Fruit fly (Drosophila melanogaster) whole organism, embryonic: Measurements from ENCODE around the gene His3.3A.
A peak's percentile ranks its signal among the peaks of the same experiment; 100 is the strongest.

Experiments
- BEAF-32 ChIP-seq: fragments of 200-800 bp; sonication (Bioruptor generic); optimal IDR thresholded peaks from 3 replicates; lab custom pipeline; 2017; ENCODE audit warnings: missing biosample characterization, missing genetic modification characterization, mild to moderate bottlenecking, moderate library complexity, missing genetic modification reagents
- Bdp1 ChIP-seq: fragments of 200-800 bp; sonication (Bioruptor generic); optimal IDR thresholded peaks from 3 replicates; lab custom pipeline; 2016; ENCODE audit warnings: missing biosample characterization, missing genetic modification characterization
- Bgb ChIP-seq: fragments of 200-800 bp; sonication (Bioruptor generic); IDR thresholded peaks from 2 replicates; pipeline ENCODE4 v1.3.6; 2022; ENCODE audit warnings: missing biosample characterization, missing genetic modification characterization; ENCODE audit not compliant: partially characterized antibody
- CG10274 ChIP-seq: fragments of 200-800 bp; sonication (Bioruptor generic); optimal IDR thresholded peaks from 3 replicates; lab custom pipeline; 2017; ENCODE audit warnings: missing biosample characterization, mild to moderate bottlenecking, missing genetic modification characterization
- CG10959 ChIP-seq: fragments of 200-800 bp; sonication (Bioruptor generic); IDR thresholded peaks from 2 replicates; pipeline ENCODE4 v1.3.6; 2022; ENCODE audit warnings: missing biosample characterization, missing genetic modification characterization
- CG11093 ChIP-seq: fragments of 200-800 bp; sonication (Bioruptor generic); IDR thresholded peaks from 3 replicates; pipeline ENCODE4 v1.3.6; 2022; ENCODE audit warnings: missing biosample characterization, missing genetic modification characterization
- CG1233 ChIP-seq: fragments of 200-800 bp; sonication (Bioruptor generic); optimal IDR thresholded peaks from 4 replicates; lab custom pipeline; 2018; ENCODE audit warnings: missing biosample characterization, mild to moderate bottlenecking, missing genetic modification characterization
- CG14014 ChIP-seq: fragments of 200-800 bp; sonication (Bioruptor generic); IDR thresholded peaks from 2 replicates; pipeline ENCODE4 v1.3.6; 2022; ENCODE audit warnings: missing biosample characterization, missing genetic modification characterization
- CG14441 ChIP-seq: fragments of 200-800 bp; sonication (Bioruptor generic); IDR thresholded peaks from 2 replicates; pipeline ENCODE4 v1.3.6; 2022; ENCODE audit warnings: missing biosample characterization, missing genetic modification characterization
- CG15269 ChIP-seq: fragments of 200-800 bp; sonication (Bioruptor generic); optimal IDR thresholded peaks from 2 replicates; lab custom pipeline; 2018; ENCODE audit warnings: missing biosample characterization, mild to moderate bottlenecking, missing genetic modification characterization, moderate library complexity
- CG17912 ChIP-seq: fragments of 200-800 bp; sonication (Bioruptor generic); optimal IDR thresholded peaks from 2 replicates; lab custom pipeline; 2018; ENCODE audit warnings: missing biosample characterization, mild to moderate bottlenecking, missing genetic modification characterization
- CG18011 ChIP-seq: fragments of 200-800 bp; sonication (Bioruptor generic); optimal IDR thresholded peaks from 2 replicates; lab custom pipeline; 2017; ENCODE audit warnings: missing biosample characterization, missing genetic modification characterization, mild to moderate bottlenecking, moderate library complexity, missing genotype
- CG2875 ChIP-seq: fragments of 200-800 bp; sonication (Bioruptor generic); optimal IDR thresholded peaks from 2 replicates; lab custom pipeline; 2017; ENCODE audit warnings: missing biosample characterization, mild to moderate bottlenecking, missing genetic modification characterization, missing genetic modification reagents
- CG30020 ChIP-seq: fragments of 200-800 bp; optimal IDR thresholded peaks from 2 replicates; lab custom pipeline; 2019; ENCODE audit warnings: missing biosample characterization, mild to moderate bottlenecking, missing genetic modification characterization, moderate library complexity
- CG32532 ChIP-seq: fragments of 200-800 bp; sonication (Bioruptor generic); IDR thresholded peaks from 2 replicates; pipeline ENCODE4 v1.3.6; 2022; ENCODE audit warnings: missing biosample characterization, missing genetic modification characterization
- CG4707 ChIP-seq: fragments of 200-800 bp; sonication (Bioruptor generic); optimal IDR thresholded peaks from 2 replicates; lab custom pipeline; 2018; ENCODE audit warnings: missing biosample characterization, mild to moderate bottlenecking, missing genetic modification characterization, moderate library complexity
- CG5245 ChIP-seq: fragments of 200-800 bp; sonication (Bioruptor generic); optimal IDR thresholded peaks from 3 replicates; lab custom pipeline; 2016; ENCODE audit warnings: missing biosample characterization, missing genetic modification characterization
- CG7271 ChIP-seq: fragments of 200-800 bp; sonication (Bioruptor generic); optimal IDR thresholded peaks from 2 replicates; lab custom pipeline; 2018; ENCODE audit warnings: missing biosample characterization, mild to moderate bottlenecking, missing genetic modification characterization, moderate library complexity
- CG7839 ChIP-seq: fragments of 200-800 bp; sonication (Bioruptor generic); optimal IDR thresholded peaks from 3 replicates; lab custom pipeline; 2018; ENCODE audit warnings: missing biosample characterization, mild to moderate bottlenecking, missing genetic modification characterization, moderate library complexity
- CG8924 ChIP-seq: fragments of 200-800 bp; optimal IDR thresholded peaks from 3 replicates; lab custom pipeline; 2019; ENCODE audit warnings: missing biosample characterization, mild to moderate bottlenecking, missing genetic modification characterization, moderate library complexity
- E2f1 ChIP-seq: fragments of 200-800 bp; sonication (Bioruptor generic); IDR thresholded peaks from 2 replicates; pipeline ENCODE4 v1.3.6; 2022; ENCODE audit warnings: missing biosample characterization, missing genetic modification characterization
- ERR ChIP-seq: fragments of 200-800 bp; sonication (Bioruptor generic); optimal IDR thresholded peaks from 2 replicates; lab custom pipeline; 2016; ENCODE audit warnings: missing biosample characterization, missing genetic modification characterization
- GATAe ChIP-seq: fragments of 200-800 bp; sonication (Bioruptor generic); conservative IDR thresholded peaks from 2 replicates; pipeline ENCODE4 v1.3.6; 2022; ENCODE audit warnings: missing biosample characterization, missing genetic modification characterization
- Oli ChIP-seq: fragments of 200-800 bp; sonication (Bioruptor generic); optimal IDR thresholded peaks from 2 replicates; lab custom pipeline; 2018; ENCODE audit warnings: missing biosample characterization, mild to moderate bottlenecking, missing genetic modification characterization, moderate library complexity
- Poxn ChIP-seq: fragments of 200-800 bp; sonication (Bioruptor generic); IDR thresholded peaks from 2 replicates; pipeline ENCODE4 v1.3.6; 2022; ENCODE audit warnings: missing biosample characterization, missing genetic modification characterization
- Sox102F ChIP-seq: fragments of 200-800 bp; sonication (Bioruptor generic); optimal IDR thresholded peaks from 2 replicates; lab custom pipeline; 2018; ENCODE audit warnings: missing biosample characterization, mild to moderate bottlenecking, missing genetic modification characterization, moderate library complexity
- Sry-β ChIP-seq: fragments of 200-800 bp; sonication (Bioruptor generic); optimal IDR thresholded peaks from 2 replicates; lab custom pipeline; 2018; ENCODE audit warnings: missing biosample characterization, mild to moderate bottlenecking, missing genetic modification characterization, moderate library complexity
- amos ChIP-seq: fragments of 200-800 bp; sonication (Bioruptor generic); IDR thresholded peaks from 2 replicates; pipeline ENCODE4 v1.3.6; 2022; ENCODE audit warnings: missing biosample characterization, missing genetic modification characterization; ENCODE audit not compliant: partially characterized antibody
- ara ChIP-seq: fragments of 200-800 bp; sonication (Bioruptor generic); IDR thresholded peaks from 2 replicates; pipeline ENCODE4 v1.3.6; 2022; ENCODE audit warnings: missing biosample characterization, missing genetic modification characterization
- chif ChIP-seq, 2 experiments: fragments of 200-800 bp; sonication (Bioruptor generic); optimal IDR thresholded peaks; 3 replicates each; lab custom pipeline; 2016; ENCODE audit warnings: missing biosample characterization in 2 of 2, missing genetic modification characterization in 2 of 2
- dimm ChIP-seq: fragments of 200-800 bp; sonication (Bioruptor generic); IDR thresholded peaks from 2 replicates; pipeline ENCODE4 v1.3.6; 2022; ENCODE audit warnings: missing biosample characterization, missing genetic modification characterization
- dmrt11E ChIP-seq: fragments of 200-800 bp; sonication (Bioruptor generic); optimal IDR thresholded peaks from 3 replicates; lab custom pipeline; 2018; ENCODE audit warnings: missing biosample characterization, mild to moderate bottlenecking, missing genetic modification characterization, moderate library complexity
- esg ChIP-seq: fragments of 200-800 bp; sonication (Bioruptor generic); conservative IDR thresholded peaks from 2 replicates; pipeline ENCODE4 v1.3.6; 2022; ENCODE audit warnings: missing biosample characterization, missing genetic modification characterization
- gfzf ChIP-seq: fragments of 200-800 bp; sonication (Bioruptor generic); optimal IDR thresholded peaks from 2 replicates; lab custom pipeline; 2016; ENCODE audit warnings: missing biosample characterization, mild to moderate bottlenecking, missing genetic modification characterization, moderate library complexity
- hbn ChIP-seq: fragments of 200-800 bp; sonication (Bioruptor generic); IDR thresholded peaks from 2 replicates; pipeline ENCODE4 v1.3.6; 2022; ENCODE audit warnings: missing biosample characterization, missing genetic modification characterization; ENCODE audit not compliant: partially characterized antibody
- insv ChIP-seq, 2 experiments: fragments of 200-800 bp; sonication (Bioruptor generic); optimal IDR thresholded peaks; 3 replicates each; lab custom pipeline; 2016 to 2018; ENCODE audit warnings: missing biosample characterization in 2 of 2, missing genetic modification characterization in 2 of 2
- ken ChIP-seq: fragments of 200-800 bp; sonication (Bioruptor generic); IDR thresholded peaks from 3 replicates; pipeline ENCODE4 v1.3.6; 2022; ENCODE audit warnings: missing biosample characterization, missing genetic modification characterization
- klu ChIP-seq: fragments of 200-800 bp; sonication (Bioruptor generic); IDR thresholded peaks from 2 replicates; pipeline ENCODE4 v1.3.6; 2022; ENCODE audit warnings: missing biosample characterization, missing genetic modification characterization
- lbe ChIP-seq: fragments of 200-800 bp; sonication (Bioruptor generic); optimal IDR thresholded peaks from 2 replicates; lab custom pipeline; 2016; ENCODE audit warnings: missing biosample characterization, mild to moderate bottlenecking, missing genetic modification characterization
- luna ChIP-seq: fragments of 200-800 bp; sonication (Bioruptor generic); optimal IDR thresholded peaks from 2 replicates; lab custom pipeline; 2016; ENCODE audit warnings: missing biosample characterization, missing genetic modification characterization
- mirr ChIP-seq: fragments of 200-800 bp; sonication (Bioruptor generic); optimal IDR thresholded peaks from 3 replicates; lab custom pipeline; 2018; ENCODE audit warnings: missing biosample characterization, mild to moderate bottlenecking, missing genetic modification characterization
- onecut ChIP-seq: fragments of 200-800 bp; sonication (Bioruptor generic); IDR thresholded peaks from 2 replicates; pipeline ENCODE4 v1.3.6; 2022; ENCODE audit warnings: missing biosample characterization, missing genetic modification characterization
- prd ChIP-seq, 3 experiments: fragments of >200 bp in 2 of 3; fragments of 200-800 bp in 1 of 3; sonication (Bioruptor generic) in 1 of 3; optimal IDR thresholded peaks in 2 of 3; IDR thresholded peaks in 1 of 3; 2 replicates in 2 of 3; 3 replicates in 1 of 3; pipeline versions ENCODE4 v1.3.6 to Lab custom; 2017 to 2022; ENCODE audit warnings: missing biosample characterization in 1 of 3, missing genetic modification characterization in 1 of 3
- rib ChIP-seq: fragments of 200-800 bp; sonication (Bioruptor generic); IDR thresholded peaks from 2 replicates; pipeline ENCODE4 v1.3.6; 2022; ENCODE audit warnings: missing biosample characterization, missing genetic modification characterization
- slp2 ChIP-seq: fragments of 200-800 bp; sonication (Bioruptor generic); optimal IDR thresholded peaks from 2 replicates; lab custom pipeline; 2016; ENCODE audit warnings: missing biosample characterization, missing genetic modification characterization
- sob ChIP-seq: fragments of 200-800 bp; sonication (Bioruptor generic); IDR thresholded peaks from 2 replicates; pipeline ENCODE4 v1.3.6; 2022; ENCODE audit warnings: missing biosample characterization, missing genetic modification characterization
- stc ChIP-seq: fragments of 200-800 bp; sonication (Bioruptor generic); IDR thresholded peaks from 2 replicates; pipeline ENCODE4 v1.3.6; 2022; ENCODE audit warnings: missing biosample characterization, missing genetic modification characterization
- tll ChIP-seq, 2 experiments: fragments of 200-800 bp in 1 of 2; fragments of >200 bp in 1 of 2; sonication (Bioruptor generic) in 1 of 2; optimal IDR thresholded peaks; 2 replicates each; lab custom pipeline; 2017 to 2019; ENCODE audit warnings: missing biosample characterization in 2 of 2, missing genetic modification characterization in 2 of 2, mild to moderate bottlenecking in 1 of 2, moderate library complexity in 1 of 2
- zen ChIP-seq: fragments of 200-800 bp; sonication (Bioruptor generic); optimal IDR thresholded peaks from 3 replicates; lab custom pipeline; 2018; ENCODE audit warnings: missing biosample characterization, mild to moderate bottlenecking, missing genetic modification characterization, moderate library complexity

Gene His3.3A

dm6 chr2L:5060952-5061478, 6.2 kb downstream of the His3.3A start (continued):
- TF ChIP-seq CG10274 (GFP tag; lab: Kevin White, UChicago): peak; percentile 15
- peak; percentile 67 for TF ChIP-seq Sox102F (GFP tag; lab: Kevin White, UChicago)
- TF ChIP-seq CG5245 (GFP tag; lab: Kevin White, UChicago): peak; percentile 44
- 0 out of 3 replicates have a peak, but pooled peaks have one; percentile 32 for TF ChIP-seq CG11093 (GFP tag; lab: Robert Waterston, UW)
- peak; percentile 40 for TF ChIP-seq CG2875 (GFP tag; lab: Kevin White, UChicago)
- TF ChIP-seq Bdp1 (GFP tag; lab: Kevin White, UChicago): peak; percentile 32
- no peak for TF ChIP-seq Sry-β (GFP tag; lab: Kevin White, UChicago)
- peak; percentile 80 for TF ChIP-seq CG7839 (tag; lab: Kevin White, UChicago)
- peak; percentile 55 for TF ChIP-seq dimm
- no peak for TF ChIP-seq CG30020
- TF ChIP-seq GATAe (GFP tag; lab: Robert Waterston, UW): no peak; the same call in 1 of the 2 replicates
- TF ChIP-seq tll (GFP tag; optimal IDR thresholded peaks at IDR 0.05; lab: Kevin White, UChicago): no peak
- peak in 1 of 2 experiments; percentile 25 for TF ChIP-seq insv (GFP tag; optimal IDR thresholded peaks at IDR 0.05; lab: Kevin White, UChicago)
- no peak for TF ChIP-seq zen (tag; lab: Kevin White, UChicago)
- peak; percentile 47 for TF ChIP-seq ERR (GFP tag; lab: Kevin White, UChicago)
- peak; percentile 63 for TF ChIP-seq CG15269 (tag; lab: Kevin White, UChicago)
- TF ChIP-seq prd (optimal IDR thresholded peaks at IDR 0.05; lab: Kevin White, UChicago): no peak
- peak; percentile 54; the same call in 2 of the 3 replicates for TF ChIP-seq prd (GFP tag; IDR thresholded peaks at IDR 0.05; lab: Robert Waterston, UW)
- TF ChIP-seq CG7271 (tag; lab: Kevin White, UChicago): no peak
- TF ChIP-seq CG10959 (GFP tag; lab: Robert Waterston, UW): no peak
- TF ChIP-seq Bgb (GFP tag; lab: Robert Waterston, UW): no peak
- TF ChIP-seq CG18011 (GFP tag; lab: Kevin White, UChicago): peak; percentile 38
- peak; percentile 32 for TF ChIP-seq slp2 (GFP tag; lab: Kevin White, UChicago)
- peak; percentile 52 for TF ChIP-seq CG1233 (GFP tag; lab: Kevin White, UChicago)
- TF ChIP-seq dmrt11E (tag; lab: Kevin White, UChicago): no peak
- TF ChIP-seq rib (GFP tag; lab: Robert Waterston, UW): 0 out of 2 replicates have a peak, but pooled peaks have one; percentile 35
- no peak for TF ChIP-seq CG4707 (GFP tag; lab: Kevin White, UChicago)
- no peak for TF ChIP-seq gfzf
- no peak for TF ChIP-seq ken (GFP tag; lab: Robert Waterston, UW)
- peak; percentile 84 for TF ChIP-seq lbe
- peak; percentile 42; the same call in 1 of the 2 replicates for TF ChIP-seq CG14441
- TF ChIP-seq luna (GFP tag; lab: Kevin White, UChicago): peak; percentile 34
- peak; percentile 75 for TF ChIP-seq sob (GFP tag; lab: Robert Waterston, UW)
- TF ChIP-seq chif (GFP tag; optimal IDR thresholded peaks at IDR 0.05; lab: Kevin White, UChicago): peak; percentile 22 to 71
- no peak for TF ChIP-seq amos (GFP tag; lab: Robert Waterston, UW)
- no peak for TF ChIP-seq BEAF-32 (GFP tag; lab: Kevin White, UChicago)
- no peak for TF ChIP-seq Poxn (GFP tag; lab: Robert Waterston, UW)
- peak; percentile 41; the same call in 1 of the 2 replicates for TF ChIP-seq onecut (GFP tag; lab: Robert Waterston, UW)
- TF ChIP-seq stc (GFP tag; lab: Robert Waterston, UW): peak; percentile 65
- TF ChIP-seq CG8924: peak; percentile 63
- peak; percentile 87 for TF ChIP-seq CG14014 (GFP tag; lab: Robert Waterston, UW)
- peak; percentile 54 for TF ChIP-seq Oli
- peak; percentile 70 for TF ChIP-seq esg (GFP tag; lab: Robert Waterston, UW)
- peak; percentile 45; the same call in 1 of the 2 replicates for TF ChIP-seq E2f1 (GFP tag; lab: Robert Waterston, UW)
- no peak for TF ChIP-seq hbn (GFP tag; lab: Robert Waterston, UW)
- TF ChIP-seq mirr: peak; percentile 69
- peak; percentile 40; the same call in 1 of the 2 replicates for TF ChIP-seq ara (GFP tag; lab: Robert Waterston, UW)
- TF ChIP-seq CG32532 (GFP tag; lab: Robert Waterston, UW): peak; percentile 70
- TF ChIP-seq CG17912 (GFP tag; lab: Kevin White, UChicago): no peak
- TF ChIP-seq klu (GFP tag; lab: Robert Waterston, UW): peak; percentile 54
